Fruit fly (Drosophila melanogaster) whole organism, embryonic: Measurements from ENCODE around the gene CG32195.

Experiments
- Ada2b ChIP-seq: fragments of 200-800 bp; sonication (Bioruptor generic); IDR thresholded peaks from 2 replicates; pipeline ENCODE4 v1.3.6; 2022; ENCODE audit warnings: missing biosample characterization, missing genetic modification characterization
- Asciz ChIP-seq: fragments of 200-800 bp; sonication (Bioruptor generic); optimal IDR thresholded peaks from 2 replicates; lab custom pipeline; 2017; ENCODE audit warnings: missing biosample characterization, mild to moderate bottlenecking, missing genetic modification characterization, missing genetic modification reagents
- CG14667 ChIP-seq: fragments of 200-800 bp; sonication (Bioruptor generic); IDR thresholded peaks from 2 replicates; pipeline ENCODE4 v1.3.6; 2022; ENCODE audit warnings: missing biosample characterization, missing genetic modification characterization
- CG1603 ChIP-seq: fragments of 200-800 bp; sonication (Bioruptor generic); optimal IDR thresholded peaks from 2 replicates; lab custom pipeline; 2019; ENCODE audit warnings: missing biosample characterization, mild to moderate bottlenecking, missing genetic modification characterization, moderate library complexity
- CG17328 ChIP-seq: fragments of 200-800 bp; sonication (Bioruptor generic); IDR thresholded peaks from 2 replicates; pipeline ENCODE4 v1.3.6; 2022; ENCODE audit warnings: missing biosample characterization, missing genetic modification characterization
- CG17568 ChIP-seq: fragments of 200-800 bp; sonication (Bioruptor generic); optimal IDR thresholded peaks from 2 replicates; lab custom pipeline; 2018; ENCODE audit warnings: missing biosample characterization, mild to moderate bottlenecking, missing genetic modification characterization, moderate library complexity
- CG17612 ChIP-seq: fragments of 200-800 bp; sonication (Bioruptor generic); IDR thresholded peaks from 2 replicates; pipeline ENCODE4 v1.3.6; 2022; ENCODE audit warnings: missing biosample characterization, missing genetic modification characterization
- CG1832 ChIP-seq: fragments of 200-800 bp; sonication (Bioruptor generic); optimal IDR thresholded peaks from 2 replicates; lab custom pipeline; 2017; ENCODE audit warnings: missing biosample characterization, mild to moderate bottlenecking, missing genetic modification characterization, inconsistent platforms
- CG18619 ChIP-seq: fragments of 200-800 bp; sonication (Bioruptor generic); optimal IDR thresholded peaks from 3 replicates; lab custom pipeline; 2017; ENCODE audit warnings: missing biosample characterization, mild to moderate bottlenecking, missing genetic modification characterization
- CG2116 ChIP-seq: fragments of 200-800 bp; sonication (Bioruptor generic); optimal IDR thresholded peaks from 3 replicates; lab custom pipeline; 2018; ENCODE audit warnings: missing biosample characterization, mild to moderate bottlenecking, missing genetic modification characterization
- CG31365 ChIP-seq: fragments of 200-800 bp; sonication (Bioruptor generic); optimal IDR thresholded peaks from 2 replicates; lab custom pipeline; 2018; ENCODE audit warnings: missing biosample characterization, mild to moderate bottlenecking, missing genetic modification characterization
- CG5245 ChIP-seq: fragments of 200-800 bp; sonication (Bioruptor generic); optimal IDR thresholded peaks from 3 replicates; lab custom pipeline; 2016; ENCODE audit warnings: missing biosample characterization, missing genetic modification characterization
- CG6854 ChIP-seq: fragments of 200-800 bp; sonication (Bioruptor generic); optimal IDR thresholded peaks from 3 replicates; lab custom pipeline; 2017; ENCODE audit warnings: missing biosample characterization, mild to moderate bottlenecking, missing genetic modification characterization
- CG7357 ChIP-seq: fragments of 200-800 bp; sonication (Bioruptor generic); IDR thresholded peaks from 3 replicates; pipeline ENCODE4 v1.3.6; 2022; ENCODE audit warnings: missing biosample characterization, missing genetic modification characterization
- CG7786 ChIP-seq: fragments of 200-800 bp; sonication (Bioruptor generic); optimal IDR thresholded peaks from 2 replicates; lab custom pipeline; 2016; ENCODE audit warnings: missing biosample characterization, missing genetic modification characterization
- D ChIP-seq, 2 experiments: fragments of 200-800 bp in 1 of 2; fragments of >200 bp in 1 of 2; sonication (Bioruptor generic) in 1 of 2; optimal IDR thresholded peaks; 2 replicates in 1 of 2; 3 replicates in 1 of 2; lab custom pipeline; 2017; ENCODE audit warnings: mild to moderate bottlenecking in 1 of 2, missing biosample characterization in 1 of 2, missing genetic modification characterization in 1 of 2, missing genetic modification reagents in 1 of 2
- Doc2 ChIP-seq: fragments of 200-800 bp; sonication (Bioruptor generic); IDR thresholded peaks from 2 replicates; pipeline ENCODE4 v1.3.6; 2022; ENCODE audit warnings: missing biosample characterization, missing genetic modification characterization
- E2f2 ChIP-seq: fragments of 200-800 bp; sonication (Bioruptor generic); IDR thresholded peaks from 2 replicates; pipeline ENCODE4 v1.3.6; 2022; ENCODE audit warnings: missing biosample characterization, missing genetic modification characterization
- H2.0 ChIP-seq: fragments of 200-800 bp; sonication (Bioruptor generic); IDR thresholded peaks from 2 replicates; pipeline ENCODE4 v1.3.6; 2022; ENCODE audit warnings: missing biosample characterization, missing genetic modification characterization
- HLHmδ ChIP-seq: fragments of 200-800 bp; sonication (Bioruptor generic); optimal IDR thresholded peaks from 2 replicates; lab custom pipeline; 2018; ENCODE audit warnings: missing biosample characterization, mild to moderate bottlenecking, missing genetic modification characterization, moderate library complexity
- Hr39 ChIP-seq: fragments of >200 bp; optimal IDR thresholded peaks from 2 replicates; lab custom pipeline; 2017
- Kr ChIP-seq: fragments of 200-800 bp; sonication (Bioruptor generic); optimal IDR thresholded peaks from 2 replicates; lab custom pipeline; 2017; ENCODE audit warnings: missing biosample characterization, mild to moderate bottlenecking, missing genetic modification characterization
- Neu2 ChIP-seq: fragments of 200-800 bp; sonication (Bioruptor generic); optimal IDR thresholded peaks from 3 replicates; lab custom pipeline; 2016; ENCODE audit warnings: missing biosample characterization, missing genetic modification characterization, borderline replicate concordance
- Pdp1 ChIP-seq, 2 experiments: fragments of 200-800 bp; sonication (Bioruptor generic); optimal IDR thresholded peaks; 3 replicates each; lab custom pipeline; 2016; ENCODE audit warnings: missing biosample characterization in 2 of 2, missing genetic modification characterization in 2 of 2, mild to moderate bottlenecking in 1 of 2, moderate library complexity in 1 of 2
- Ptx1 ChIP-seq: fragments of 200-800 bp; sonication (Bioruptor generic); IDR thresholded peaks from 2 replicates; pipeline ENCODE4 v1.3.6; 2022; ENCODE audit warnings: missing biosample characterization, missing genetic modification characterization
- Six4 ChIP-seq: fragments of 200-800 bp; sonication (Bioruptor generic); optimal IDR thresholded peaks from 2 replicates; lab custom pipeline; 2016; ENCODE audit warnings: missing biosample characterization, missing genetic modification characterization
- Sry-β ChIP-seq: fragments of 200-800 bp; sonication (Bioruptor generic); optimal IDR thresholded peaks from 2 replicates; lab custom pipeline; 2018; ENCODE audit warnings: missing biosample characterization, mild to moderate bottlenecking, missing genetic modification characterization, moderate library complexity
- Taf1 ChIP-seq: fragments of 200-800 bp; sonication (Bioruptor generic); IDR thresholded peaks from 2 replicates; pipeline ENCODE4 v1.3.6; 2022; ENCODE audit warnings: missing biosample characterization, missing genetic modification characterization
- Xrp1 ChIP-seq: fragments of 200-800 bp; sonication (Bioruptor generic); IDR thresholded peaks from 2 replicates; pipeline ENCODE4 v1.3.6; 2022; ENCODE audit warnings: missing biosample characterization, missing genetic modification characterization
- aop ChIP-seq: fragments of 200-800 bp; sonication (Bioruptor generic); IDR thresholded peaks from 2 replicates; pipeline ENCODE4 v1.3.6; 2022; ENCODE audit warnings: missing biosample characterization, missing genetic modification characterization
- crp ChIP-seq, 2 experiments: fragments of 200-800 bp; sonication (Bioruptor generic); optimal IDR thresholded peaks; 2 replicates in 1 of 2; 3 replicates in 1 of 2; lab custom pipeline; 2017; ENCODE audit warnings: missing biosample characterization in 2 of 2, missing genetic modification characterization in 2 of 2, mild to moderate bottlenecking in 1 of 2, moderate library complexity in 1 of 2
- dan ChIP-seq: fragments of 200-800 bp; sonication (Bioruptor generic); IDR thresholded peaks from 2 replicates; pipeline ENCODE4 v1.3.6; 2022; ENCODE audit warnings: missing biosample characterization, missing genetic modification characterization
- dati ChIP-seq: fragments of 200-800 bp; sonication (Bioruptor generic); IDR thresholded peaks from 2 replicates; pipeline ENCODE4 v1.3.6; 2022; ENCODE audit warnings: missing biosample characterization, missing genetic modification characterization
- dysf ChIP-seq: fragments of 200-800 bp; sonication (Bioruptor generic); IDR thresholded peaks from 3 replicates; pipeline ENCODE4 v1.3.6; 2022; ENCODE audit warnings: missing biosample characterization, missing genetic modification characterization
- emc ChIP-seq: fragments of 200-800 bp; sonication (Bioruptor generic); optimal IDR thresholded peaks from 2 replicates; lab custom pipeline; 2016; ENCODE audit warnings: missing biosample characterization, missing genetic modification characterization
- gfzf ChIP-seq: fragments of 200-800 bp; sonication (Bioruptor generic); optimal IDR thresholded peaks from 2 replicates; lab custom pipeline; 2016; ENCODE audit warnings: missing biosample characterization, mild to moderate bottlenecking, missing genetic modification characterization, moderate library complexity
- gsb ChIP-seq: fragments of 200-800 bp; sonication (Bioruptor generic); IDR thresholded peaks from 2 replicates; pipeline ENCODE4 v1.3.6; 2022; ENCODE audit warnings: missing biosample characterization, missing genetic modification characterization
- lilli ChIP-seq: fragments of 200-800 bp; sonication (Bioruptor generic); optimal IDR thresholded peaks from 3 replicates; lab custom pipeline; 2016; ENCODE audit warnings: missing biosample characterization, missing genetic modification characterization
- nau ChIP-seq: fragments of 200-800 bp; sonication (Bioruptor generic); optimal IDR thresholded peaks from 3 replicates; lab custom pipeline; 2017; ENCODE audit warnings: missing biosample characterization, mild to moderate bottlenecking, missing genetic modification characterization, missing genetic modification reagents
- otp ChIP-seq: fragments of 200-800 bp; sonication (Bioruptor generic); IDR thresholded peaks from 3 replicates; pipeline ENCODE4, ENCODE4 v1.3.6; 2022; ENCODE audit warnings: missing biosample characterization, missing genetic modification characterization
- pb ChIP-seq: fragments of 200-800 bp; sonication (Bioruptor generic); optimal IDR thresholded peaks from 3 replicates; lab custom pipeline; 2016; ENCODE audit warnings: missing biosample characterization, missing genetic modification characterization
- pho ChIP-seq: fragments of 200-800 bp; sonication (Bioruptor generic); optimal IDR thresholded peaks from 2 replicates; lab custom pipeline; 2016; ENCODE audit warnings: missing biosample characterization, missing genetic modification characterization
- prd ChIP-seq, 3 experiments: fragments of >200 bp in 2 of 3; fragments of 200-800 bp in 1 of 3; sonication (Bioruptor generic) in 1 of 3; optimal IDR thresholded peaks in 2 of 3; IDR thresholded peaks in 1 of 3; 2 replicates in 2 of 3; 3 replicates in 1 of 3; pipeline versions ENCODE4 v1.3.6 to Lab custom; 2017 to 2022; ENCODE audit warnings: missing biosample characterization in 1 of 3, missing genetic modification characterization in 1 of 3
- ranshi ChIP-seq: fragments of 200-800 bp; sonication (Bioruptor generic); IDR thresholded peaks from 2 replicates; pipeline ENCODE4 v1.3.6; 2022; ENCODE audit warnings: missing biosample characterization, missing genetic modification characterization
- sim ChIP-seq: fragments of 200-800 bp; sonication (Bioruptor generic); IDR thresholded peaks from 2 replicates; pipeline ENCODE4 v1.3.6; 2022; ENCODE audit warnings: missing biosample characterization, missing genetic modification characterization
- sisA ChIP-seq: fragments of 200-800 bp; sonication (Bioruptor generic); IDR thresholded peaks from 2 replicates; pipeline ENCODE4 v1.3.6; 2022; ENCODE audit warnings: missing biosample characterization, missing genetic modification characterization
- tna ChIP-seq: fragments of 200-800 bp; sonication (Bioruptor generic); IDR thresholded peaks from 2 replicates; pipeline ENCODE4 v1.3.6; 2022; ENCODE audit warnings: missing biosample characterization, missing genetic modification characterization; ENCODE audit not compliant: partially characterized antibody
- vfl ChIP-seq: fragments of 200-800 bp; sonication (Bioruptor generic); optimal IDR thresholded peaks from 2 replicates; lab custom pipeline; 2016; ENCODE audit warnings: missing biosample characterization, missing genetic modification characterization

Gene CG32195

dm6 chr3L:18106021-18106944 lies 6.5 kb upstream of the CG32195 start, which contains the start of the genes CG13698 and mRpS26 (continued):
- TF ChIP-seq tna (GFP tag; lab: Robert Waterston, UW) (no peak; the same call in 1 of the 2 replicates), Six4 (GFP tag; lab: Kevin White, UChicago) (peak; percentile 66), nau (GFP tag; lab: Kevin White, UChicago) (no peak), dysf (GFP tag; lab: Robert Waterston, UW) (peak; percentile 68; the same call in 1 of the 3 replicates), Xrp1 (GFP tag; lab: Robert Waterston, UW) (peak; percentile 60), dan (GFP tag; lab: Robert Waterston, UW) (no peak), CG31365 (tag; lab: Kevin White, UChicago) (no peak), Taf1 (GFP tag; lab: Robert Waterston, UW) (peak; percentile 43; the same call in 1 of the 2 replicates), pb (no peak), pho (GFP tag; lab: Kevin White, UChicago) (peak; percentile 15), CG17328 (GFP tag; lab: Robert Waterston, UW) (peak; percentile 28; the same call in 1 of the 2 replicates), H2.0 (GFP tag; lab: Robert Waterston, UW) (peak; percentile 35; the same call in 1 of the 2 replicates), CG1603 (tag; lab: Kevin White, UChicago) (peak; percentile 30), otp (GFP tag; lab: Robert Waterston, UW) (peak; percentile 26; the same call in 1 of the 3 replicates), sim (GFP tag; lab: Robert Waterston, UW) (no peak), HLHmδ (GFP tag; lab: Kevin White, UChicago) (no peak), emc (no peak), ranshi (GFP tag; lab: Robert Waterston, UW) (peak; percentile 50; the same call in 1 of the 2 replicates), E2f2 (peak; percentile 56; the same call in 1 of the 2 replicates), CG6854 (GFP tag; lab: Kevin White, UChicago) (no peak), prd (optimal IDR thresholded peaks at IDR 0.05; lab: Kevin White, UChicago) (no peak), prd (GFP tag; IDR thresholded peaks at IDR 0.05; lab: Robert Waterston, UW) (peak; percentile 75), CG17612 (GFP tag; lab: Robert Waterston, UW) (no peak), lilli (GFP tag; lab: Kevin White, UChicago) (peak; percentile 71), Hr39 (lab: Kevin White, UChicago) (no peak), Ada2b (GFP tag; lab: Robert Waterston, UW) (no peak), aop (GFP tag; lab: Robert Waterston, UW) (no peak), gfzf (GFP tag; lab: Kevin White, UChicago) (peak; percentile 78)

- TF ChIP-seq CG7357 (GFP tag; lab: Robert Waterston, UW), result no peak
- TF ChIP-seq Ptx1 (GFP tag; lab: Robert Waterston, UW), result no peak
- TF ChIP-seq Sry-β (GFP tag; lab: Kevin White, UChicago), result no peak
- TF ChIP-seq gsb (GFP tag; lab: Robert Waterston, UW), result no peak
- no peak for TF ChIP-seq CG18619 (GFP tag; lab: Kevin White, UChicago)
- no peak for TF ChIP-seq CG14667 (GFP tag; lab: Robert Waterston, UW)
- no peak for TF ChIP-seq dati (GFP tag; lab: Robert Waterston, UW)
- no peak for TF ChIP-seq Kr (GFP tag; lab: Kevin White, UChicago)
- no peak for TF ChIP-seq CG17568 (GFP tag; lab: Kevin White, UChicago)
- TF ChIP-seq Doc2 (GFP tag; lab: Robert Waterston, UW), result no peak
- no peak for TF ChIP-seq CG1832 (GFP tag; lab: Kevin White, UChicago)
- no peak for TF ChIP-seq CG5245 (GFP tag; lab: Kevin White, UChicago)
- TF ChIP-seq CG2116, result peak; percentile 85
- no peak for TF ChIP-seq CG7786 (GFP tag; lab: Kevin White, UChicago)
- TF ChIP-seq D (optimal IDR thresholded peaks at IDR 0.05; lab: Kevin White, UChicago), result no peak
- TF ChIP-seq D (GFP tag; optimal IDR thresholded peaks at IDR 0.05; lab: Kevin White, UChicago), result no peak
- peak; percentile 14 for TF ChIP-seq Neu2 (GFP tag; lab: Kevin White, UChicago)
- TF ChIP-seq vfl (GFP tag; lab: Kevin White, UChicago), result no peak
- TF ChIP-seq crp (GFP tag; optimal IDR thresholded peaks at IDR 0.05; lab: Kevin White, UChicago), result peak in 1 of 2 experiments; percentile 43
- TF ChIP-seq Pdp1 (GFP tag; optimal IDR thresholded peaks at IDR 0.05; lab: Kevin White, UChicago), result no peak
- TF ChIP-seq sisA (GFP tag; lab: Robert Waterston, UW), result no peak
- TF ChIP-seq Asciz (GFP tag; lab: Kevin White, UChicago), result no peak
Observed at dm6 chr3L:18109459-18109863, 3.3 kb upstream of the CG32195 start, which contains the start of the genes Polr3D and mus304. Gene Polr3D, minus strand, starts transcription at chr3L:18109574. Gene mus304, plus strand, starts transcription at chr3L:18109814.
